Worm (Caenorhabditis elegans): ENCODE data around the gene ZK809.5.

ce11 chrIV:11673543-11673942 lies 17.0 kb downstream of the ZK809.5 start, which contains the start of gene inx-8:
- no peak for TF ChIP-seq tra-1 (GFP tag; IDR thresholded peaks at IDR 0.05)
- no peak for TF ChIP-seq pha-4 (GFP tag; IDR thresholded peaks at IDR 0.05)
- no peak for TF ChIP-seq pha-4 (tag; optimal IDR thresholded peaks at IDR 0.05)
- TF ChIP-seq F49E8.2 (tag; optimal IDR thresholded peaks at IDR 0.05; ENCODE audit: borderline replicate concordance): no peak
- TF ChIP-seq nhr-76 (tag; optimal IDR thresholded peaks at IDR 0.05): no peak
- no peak for TF ChIP-seq nhr-237 (tag; optimal IDR thresholded peaks at IDR 0.05)
- no peak for TF ChIP-seq dpl-1 (GFP tag; optimal IDR thresholded peaks at IDR 0.05)
- TF ChIP-seq daf-12 (tag; optimal IDR thresholded peaks at IDR 0.05): no peak
- TF ChIP-seq lin-39 (tag; optimal IDR thresholded peaks at IDR 0.05): no peak
- TF ChIP-seq D1046.2 (GFP tag; IDR thresholded peaks at IDR 0.05): no peak
- TF ChIP-seq lir-3 (tag; optimal IDR thresholded peaks at IDR 0.05): no peak
- TF ChIP-seq dmd-8 (GFP tag; IDR thresholded peaks at IDR 0.05): no peak
- no peak for TF ChIP-seq lin-15B (tag; optimal IDR thresholded peaks at IDR 0.05)
- no peak for TF ChIP-seq nhr-11 (tag; optimal IDR thresholded peaks at IDR 0.05)
- no peak for TF ChIP-seq ceh-28 (tag; optimal IDR thresholded peaks at IDR 0.05)
